Worm (Caenorhabditis elegans) whole organism, early embryonic: ENCODE results near the gene Y51H7C.41.

ENCODE experiments used
- B0310.2 ChIP-seq: sonication (generic microtip); optimal IDR thresholded peaks from 2 replicates; lab custom pipeline; 2016; ENCODE audit warnings: mild to moderate bottlenecking, missing genetic modification characterization, missing compliant biosample characterization
- F13C5.2 ChIP-seq: sonication (generic microtip); optimal IDR thresholded peaks from 2 replicates; lab custom pipeline; 2017; ENCODE audit warnings: mild to moderate bottlenecking, missing genetic modification characterization, inconsistent platforms, missing compliant biosample characterization
- aly-1 ChIP-seq: sonication (generic microtip); optimal IDR thresholded peaks from 2 replicates; lab custom pipeline; 2016; ENCODE audit warnings: missing genetic modification characterization, missing compliant biosample characterization
- ama-1 ChIP-seq: fragments of 150-350 bp; optimal IDR thresholded peaks from 2 replicates; lab custom pipeline; 2014
- ceh-13 ChIP-seq: fragments of 200-800 bp; sonication (Bioruptor generic); optimal IDR thresholded peaks from 2 replicates; lab custom pipeline; 2018; ENCODE audit warnings: mild to moderate bottlenecking, missing genetic modification characterization, missing compliant biosample characterization
- ceh-36 ChIP-seq: sonication (generic microtip); optimal IDR thresholded peaks from 2 replicates; lab custom pipeline; 2016; ENCODE audit warnings: missing genetic modification characterization, inconsistent platforms, missing compliant biosample characterization
- ets-7 ChIP-seq: sonication (generic microtip); optimal IDR thresholded peaks from 2 replicates; lab custom pipeline; 2016; ENCODE audit warnings: missing genotype, missing genetic modification characterization, missing compliant biosample characterization
- flt-1 ChIP-seq: fragments of 200-800 bp; sonication (Bioruptor generic); IDR thresholded peaks from 2 replicates; pipeline ENCODE4 v1.3.6; 2022; ENCODE audit warnings: missing genetic modification characterization, missing compliant biosample characterization
- hmbx-1 ChIP-seq: sonication (generic microtip); optimal IDR thresholded peaks from 2 replicates; lab custom pipeline; 2016; ENCODE audit warnings: mild to moderate bottlenecking, missing genetic modification characterization, missing compliant biosample characterization
- hmg-4 ChIP-seq: fragments of 200-800 bp; sonication (Bioruptor generic); optimal IDR thresholded peaks from 2 replicates; lab custom pipeline; 2018; ENCODE audit warnings: mild to moderate bottlenecking, missing genetic modification characterization, missing compliant biosample characterization
- hnd-1 ChIP-seq: sonication (generic microtip); optimal IDR thresholded peaks from 2 replicates; lab custom pipeline; 2016; ENCODE audit warnings: missing genetic modification characterization, missing compliant biosample characterization
- pes-1 ChIP-seq: fragments of 200-800 bp; sonication (Bioruptor generic); IDR thresholded peaks from 2 replicates; pipeline ENCODE4 v1.3.6; 2022; ENCODE audit warnings: missing genetic modification reagents, missing genetic modification characterization, missing compliant biosample characterization
- scrt-1 ChIP-seq: fragments of 200-800 bp; sonication (Bioruptor generic); IDR thresholded peaks from 2 replicates; pipeline ENCODE4 v1.3.6; 2022; ENCODE audit warnings: missing genetic modification characterization, missing compliant biosample characterization
- sea-1 ChIP-seq: fragments of 200-800 bp; sonication (Bioruptor generic); conservative IDR thresholded peaks from 2 replicates; pipeline ENCODE4 v1.3.6; 2022; ENCODE audit warnings: missing genetic modification characterization, missing compliant biosample characterization
- tbx-11 ChIP-seq: fragments of 200-800 bp; sonication (Bioruptor generic); IDR thresholded peaks from 2 replicates; pipeline ENCODE4 v1.3.6; 2022; ENCODE audit warnings: missing genetic modification characterization, missing compliant biosample characterization
- tbx-37 ChIP-seq: fragments of 200-800 bp; sonication (Bioruptor generic); conservative IDR thresholded peaks from 2 replicates; pipeline ENCODE4 v1.3.6; 2022; ENCODE audit warnings: missing genetic modification reagents, missing genetic modification characterization, missing compliant biosample characterization
- tra-4 ChIP-seq: sonication (generic microtip); optimal IDR thresholded peaks from 2 replicates; lab custom pipeline; 2017; ENCODE audit warnings: missing genetic modification characterization, missing compliant biosample characterization

Y51H7C.41 gene

ce11 chrII:1375627-1376026 is 27.5 kb upstream of the Y51H7C.41 start:
- TF ChIP-seq tbx-11 (no peak), flt-1 (GFP tag; lab: Robert Waterston, UW) (no peak), ama-1 (no peak), tra-4 (no peak), ets-7 (no peak), hnd-1 (tag; lab: Kevin White, UChicago) (no peak), sea-1 (GFP tag; lab: Robert Waterston, UW) (no peak), F13C5.2 (tag; lab: Kevin White, UChicago) (no peak), ceh-36 (tag; lab: Kevin White, UChicago) (no peak), hmbx-1 (tag; lab: Kevin White, UChicago) (no peak)

- TF ChIP-seq B0310.2 (tag; lab: Kevin White, UChicago) (no peak), pes-1 (GFP tag; lab: Robert Waterston, UW) (no peak), tbx-11 (no peak), aly-1 (tag; lab: Kevin White, UChicago) (no peak), hnd-1 (tag; lab: Kevin White, UChicago) (no peak), ets-7 (no peak)
Observed at ce11 chrII:1376795-1377194, 26.3 kb upstream of the Y51H7C.41 start.

ce11 chrII:1378259-1378658 is 24.9 kb upstream of the Y51H7C.41 start, which contains the start of gene F54D12.10:
Gene F54D12.10, minus strand, starts transcription at chrII:1378359.
- no peak for TF ChIP-seq F13C5.2 (tag; lab: Kevin White, UChicago)
- no peak for TF ChIP-seq tbx-11
- TF ChIP-seq sea-1 (GFP tag; lab: Robert Waterston, UW): no peak

- no peak for TF ChIP-seq scrt-1 (GFP tag; lab: Robert Waterston, UW)
- no peak for TF ChIP-seq B0310.2 (tag; lab: Kevin White, UChicago)
- TF ChIP-seq ama-1: no peak
- TF ChIP-seq hmg-4: no peak
- no peak for TF ChIP-seq hnd-1 (tag; lab: Kevin White, UChicago)
- TF ChIP-seq F13C5.2 (tag; lab: Kevin White, UChicago): no peak
- no peak for TF ChIP-seq sea-1 (GFP tag; lab: Robert Waterston, UW)
- TF ChIP-seq tbx-11: no peak
- TF ChIP-seq pes-1 (GFP tag; lab: Robert Waterston, UW): no peak
- no peak for TF ChIP-seq ets-7
- TF ChIP-seq tbx-37 (GFP tag; lab: Robert Waterston, UW): no peak
- TF ChIP-seq tra-4: no peak
- no peak for TF ChIP-seq flt-1 (GFP tag; lab: Robert Waterston, UW)
- no peak for TF ChIP-seq ceh-13 (GFP tag; lab: Kevin White, UChicago)
- no peak for TF ChIP-seq aly-1 (tag; lab: Kevin White, UChicago)
- TF ChIP-seq hmbx-1 (tag; lab: Kevin White, UChicago): no peak
- no peak for TF ChIP-seq ceh-36 (tag; lab: Kevin White, UChicago)
Observed at ce11 chrII:1381618-1382017, 21.5 kb upstream of the Y51H7C.41 start, which contains the start of gene F54D12.9. Gene F54D12.9, minus strand, starts transcription at chrII:1381718.

- TF ChIP-seq tra-4 (no peak), F13C5.2 (tag; lab: Kevin White, UChicago) (no peak), tbx-37 (GFP tag; lab: Robert Waterston, UW) (no peak)
Observed at ce11 chrII:1385280-1385679, 17.8 kb upstream of the Y51H7C.41 start, which contains the start of gene F54D12.7. Gene F54D12.7, minus strand, starts transcription at chrII:1385380.

ce11 chrII:1386478-1386877 is 16.6 kb upstream of the Y51H7C.41 start, which contains the start of gene aat-7:
Gene aat-7, plus strand, starts transcription at chrII:1386870.
- TF ChIP-seq hmg-4: no peak
- no peak for TF ChIP-seq ceh-13 (GFP tag; lab: Kevin White, UChicago)
- TF ChIP-seq tbx-11: no peak
- TF ChIP-seq F13C5.2 (tag; lab: Kevin White, UChicago): no peak
- no peak for TF ChIP-seq flt-1 (GFP tag; lab: Robert Waterston, UW)
- TF ChIP-seq B0310.2 (tag; lab: Kevin White, UChicago): no peak

- TF ChIP-seq tbx-37 (GFP tag; lab: Robert Waterston, UW) (no peak), B0310.2 (tag; lab: Kevin White, UChicago) (no peak), pes-1 (GFP tag; lab: Robert Waterston, UW) (no peak), ceh-13 (GFP tag; lab: Kevin White, UChicago) (no peak), hmbx-1 (tag; lab: Kevin White, UChicago) (no peak), aly-1 (tag; lab: Kevin White, UChicago) (no peak), scrt-1 (GFP tag; lab: Robert Waterston, UW) (no peak), ceh-36 (tag; lab: Kevin White, UChicago) (no peak), F13C5.2 (tag; lab: Kevin White, UChicago) (no peak), flt-1 (GFP tag; lab: Robert Waterston, UW) (no peak), tbx-11 (no peak), ama-1 (no peak), hnd-1 (tag; lab: Kevin White, UChicago) (no peak), ets-7 (no peak), hmg-4 (no peak), tra-4 (no peak), sea-1 (GFP tag; lab: Robert Waterston, UW) (no peak)
Observed at ce11 chrII:1397703-1398102, 5.4 kb upstream of the Y51H7C.41 start, which contains the start of gene F54D12.8. Gene F54D12.8, minus strand, starts transcription at chrII:1398038.

ce11 chrII:1398396-1398795 is 4.7 kb upstream of the Y51H7C.41 start, which contains the start of gene F54D12.2:
Gene F54D12.2, plus strand, starts transcription at chrII:1398696.
- TF ChIP-seq sea-1 (GFP tag; lab: Robert Waterston, UW) (no peak), ama-1 (no peak), B0310.2 (tag; lab: Kevin White, UChicago) (no peak), tra-4 (no peak), tbx-37 (GFP tag; lab: Robert Waterston, UW) (no peak), pes-1 (GFP tag; lab: Robert Waterston, UW) (no peak), ets-7 (no peak), scrt-1 (GFP tag; lab: Robert Waterston, UW) (no peak), hnd-1 (tag; lab: Kevin White, UChicago) (no peak), aly-1 (tag; lab: Kevin White, UChicago) (no peak), tbx-11 (no peak), ceh-13 (GFP tag; lab: Kevin White, UChicago) (no peak), flt-1 (GFP tag; lab: Robert Waterston, UW) (no peak), hmg-4 (no peak), hmbx-1 (tag; lab: Kevin White, UChicago) (no peak)
